Worm (Caenorhabditis elegans): ENCODE results near the gene flp-21.

The flp-21 gene

ce11 chrV:7760174-7760573 is 33.0 kb upstream of the flp-21 start, which contains the start of gene hint-3:
Gene hint-3, plus strand, starts transcription at chrV:7760474.
- no peak for TF ChIP-seq dpff-1 (tag; optimal IDR thresholded peaks at IDR 0.05)
- TF ChIP-seq nhr-80 (tag; optimal IDR thresholded peaks at IDR 0.05), result peak; percentile 28

DNA sequence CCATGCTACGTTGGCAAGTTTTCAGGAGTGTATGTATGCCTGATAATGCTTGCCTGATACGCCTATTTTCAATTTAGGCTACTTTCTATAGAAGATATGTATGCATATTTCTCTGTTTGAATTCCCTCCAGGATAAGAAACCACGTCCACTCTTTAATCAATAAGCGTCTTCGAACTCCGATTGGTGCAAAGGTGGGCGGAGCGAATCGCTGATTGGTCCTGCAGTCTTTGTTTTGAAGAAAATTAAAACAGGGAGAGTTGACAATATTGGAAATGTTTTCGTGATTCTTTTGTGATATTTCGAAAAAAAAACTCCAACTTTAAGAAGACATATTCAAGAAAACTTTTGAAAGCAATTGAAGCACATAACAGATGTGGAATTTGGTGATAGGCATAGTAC is 31.3 kb upstream of the flp-21 start:
- TF ChIP-seq Y53G8AR.9 (GFP tag; conservative IDR thresholded peaks at IDR 0.05) (0 out of 2 replicates have a peak, but pooled peaks have one; percentile 1), madf-3 (GFP tag; IDR thresholded peaks at IDR 0.05) (no peak)

DNA sequence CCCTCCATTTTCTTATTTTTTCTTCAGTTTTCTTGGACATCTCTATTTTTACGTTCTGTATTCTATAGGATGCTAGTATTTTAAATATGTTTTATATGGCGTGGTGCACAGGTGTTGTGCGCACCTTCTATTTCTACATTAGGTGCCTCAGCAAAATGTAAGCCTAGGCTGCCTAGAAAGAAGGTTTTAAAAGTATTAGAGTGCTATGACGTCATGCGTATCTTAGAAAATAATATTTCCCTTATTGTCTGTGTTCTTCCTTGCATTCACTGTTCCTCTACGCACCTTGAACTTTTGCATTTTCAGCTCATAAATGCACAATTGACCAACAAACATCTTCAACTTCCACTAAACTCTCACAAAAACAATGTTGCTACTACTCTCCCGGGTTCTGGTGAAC is 22.2 kb upstream of the flp-21 start, which contains the start of gene frpr-3:
Gene frpr-3, plus strand, starts transcription at position 301 of the 400 bp plus-strand sequence.
- TF ChIP-seq lin-26 (GFP tag; IDR thresholded peaks at IDR 0.05) (no peak), ceh-40 (GFP tag; IDR thresholded peaks at IDR 0.05) (no peak), C06A6.2 (GFP tag; conservative IDR thresholded peaks at IDR 0.05) (no peak), ccch-3 (GFP tag; optimal IDR thresholded peaks at IDR 0.05) (no peak), attf-3 (GFP tag; conservative IDR thresholded peaks at IDR 0.05) (no peak), madf-6 (GFP tag; IDR thresholded peaks at IDR 0.05) (no peak), lin-35 (GFP tag; optimal IDR thresholded peaks at IDR 0.05) (no peak), B0261.1 (tag; optimal IDR thresholded peaks at IDR 0.05) (no peak), mcd-1 (GFP tag; IDR thresholded peaks at IDR 0.05) (no peak)

DNA sequence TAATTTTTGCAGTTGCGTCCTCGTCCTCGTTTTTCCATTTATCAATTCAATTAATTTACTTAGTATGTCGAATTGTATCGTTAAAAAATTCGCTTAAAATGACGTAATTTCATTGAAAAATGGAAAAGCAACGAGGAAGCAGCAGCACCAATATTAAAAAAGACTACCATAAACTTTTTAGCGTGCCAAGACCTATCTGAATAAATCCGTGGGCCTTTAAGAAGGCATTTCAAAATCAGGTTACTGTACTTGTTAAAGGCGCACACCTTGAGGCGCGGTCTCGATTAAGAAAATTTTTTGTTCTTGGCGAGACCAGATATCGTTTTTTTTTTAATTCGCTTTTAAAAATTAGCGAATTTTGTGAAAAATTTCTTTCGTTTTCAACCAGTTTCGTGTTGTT is 19.5 kb upstream of the flp-21 start:
- TF ChIP-seq nhr-179 (tag; optimal IDR thresholded peaks at IDR 0.05) (no peak), lsl-1 (GFP tag; optimal IDR thresholded peaks at IDR 0.05) (peak; percentile 71), nhr-80 (tag; optimal IDR thresholded peaks at IDR 0.05) (no peak), F39B2.1 (GFP tag; IDR thresholded peaks at IDR 0.05) (no peak), let-526 (GFP tag; IDR thresholded peaks at IDR 0.05) (no peak), mel-28 (tag; optimal IDR thresholded peaks at IDR 0.05; ENCODE audit: borderline replicate concordance) (no peak), mcd-1 (GFP tag; IDR thresholded peaks at IDR 0.05) (no peak), ztf-26 (tag; optimal IDR thresholded peaks at IDR 0.05) (no peak), F33H1.4 (GFP tag; IDR thresholded peaks at IDR 0.05) (peak; percentile 57), madf-10 (tag; optimal IDR thresholded peaks at IDR 0.05) (no peak), ztf-28 (GFP tag; IDR thresholded peaks at IDR 0.05) (no peak), sdz-38 (tag; optimal IDR thresholded peaks at IDR 0.05) (no peak), xnd-1 (tag; optimal IDR thresholded peaks at IDR 0.05) (peak; percentile 20)

DNA sequence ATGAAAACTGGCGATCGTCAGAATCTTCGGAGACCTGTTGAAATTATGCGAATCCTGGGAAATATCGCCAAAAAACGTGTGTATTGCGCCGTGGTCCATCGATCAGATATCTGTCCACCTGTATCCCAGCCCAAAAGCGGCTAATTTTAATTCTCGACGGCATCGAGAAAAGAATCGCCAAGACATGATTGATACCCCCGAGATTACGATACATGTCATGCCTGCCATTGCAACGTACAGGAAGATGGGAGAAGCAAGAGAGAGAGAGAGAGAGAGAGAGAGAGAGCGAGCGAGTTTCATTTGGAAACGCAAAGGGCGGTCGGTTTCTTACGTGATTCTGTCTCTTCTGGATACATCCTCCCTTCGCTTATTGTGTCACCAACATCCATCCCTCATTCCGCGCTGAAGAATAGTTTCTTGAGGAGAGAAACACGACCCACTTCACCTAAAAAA is 19.0 kb upstream of the flp-21 start, which contains the start of gene grl-10:
Gene grl-10, plus strand, starts transcription at position 403 of the 453 bp plus-strand sequence.
- TF ChIP-seq ceh-27 (GFP tag; optimal IDR thresholded peaks at IDR 0.05), result peak; percentile 11
- TF ChIP-seq tbp1 (GFP tag; optimal IDR thresholded peaks at IDR 0.05), result no peak
- no peak for TF ChIP-seq F52B5.7 (tag; optimal IDR thresholded peaks at IDR 0.05)

DNA sequence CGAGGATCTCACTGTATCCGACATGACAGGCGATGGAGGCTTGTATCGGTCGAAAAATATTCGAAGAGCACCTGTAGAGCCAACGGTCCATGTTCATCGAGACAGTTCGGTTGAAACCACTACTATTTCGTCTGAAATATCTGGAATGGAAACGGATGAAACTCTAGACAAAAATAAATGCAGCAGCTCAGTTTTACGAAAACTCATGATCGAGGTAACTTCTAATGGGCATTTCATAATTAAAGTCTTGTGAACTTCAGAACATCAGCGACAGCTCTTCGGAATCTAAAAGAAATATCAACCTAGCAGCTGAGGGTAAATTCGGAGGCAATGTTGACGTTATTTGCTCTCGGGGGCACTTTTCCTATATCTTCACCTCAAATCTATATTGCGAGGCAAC is 17.9 kb upstream of the flp-21 start:
- TF ChIP-seq ceh-100 (GFP tag; IDR thresholded peaks at IDR 0.05) (no peak), lir-1 (GFP tag; conservative IDR thresholded peaks at IDR 0.05) (no peak), F33H1.4 (GFP tag; IDR thresholded peaks at IDR 0.05) (peak; percentile 8; the same call in 1 of the 2 replicates), repo-1 (tag; optimal IDR thresholded peaks at IDR 0.05) (no peak), zfh-2 (GFP tag; conservative IDR thresholded peaks at IDR 0.05) (no peak), Y53G8AR.9 (GFP tag; conservative IDR thresholded peaks at IDR 0.05) (0 out of 2 replicates have a peak, but pooled peaks have one; percentile 27), dox-1 (GFP tag; IDR thresholded peaks at IDR 0.05) (peak; percentile 28; the same call in 1 of the 2 replicates), hsf-1 (GFP tag; IDR thresholded peaks at IDR 0.05) (0 out of 2 replicates have a peak, but pooled peaks have one; percentile 66), rec-8 (tag; optimal IDR thresholded peaks at IDR 0.05) (no peak), let-526 (GFP tag; IDR thresholded peaks at IDR 0.05) (no peak), tlf-1 (GFP tag; optimal IDR thresholded peaks at IDR 0.05) (peak; percentile 20), lsl-1 (GFP tag; optimal IDR thresholded peaks at IDR 0.05) (no peak), nhr-90 (tag; optimal IDR thresholded peaks at IDR 0.05) (no peak), lin-54 (GFP tag; optimal IDR thresholded peaks at IDR 0.05) (peak; percentile 2), mcd-1 (GFP tag; IDR thresholded peaks at IDR 0.05) (peak; percentile 21; the same call in 1 of the 2 replicates), sptf-2 (GFP tag; optimal IDR thresholded peaks at IDR 0.05) (no peak), madf-6 (GFP tag; IDR thresholded peaks at IDR 0.05) (peak; percentile 48; the same call in 1 of the 2 replicates), snpc-1.1 (tag; optimal IDR thresholded peaks at IDR 0.05; ENCODE audit: insufficient read depth) (no peak)

All from whole organism, young adult.